Worm (Caenorhabditis elegans) whole organism, L2 larva: Measurements from ENCODE around the gene efhd-1.

Experiments used
- C34F6.9 ChIP-seq: fragments of 150-350 bp; optimal IDR thresholded peaks from 2 replicates; lab custom pipeline; 2014; ENCODE audit warnings: missing biosample characterization, missing genetic modification characterization
- F13H6.1 ChIP-seq: sonication (generic microtip); optimal IDR thresholded peaks from 2 replicates; lab custom pipeline; 2016; ENCODE audit warnings: missing genetic modification characterization, missing compliant biosample characterization
- R02D3.7 ChIP-seq: fragments of 150-350 bp; optimal IDR thresholded peaks from 2 replicates; lab custom pipeline; 2014; ENCODE audit warnings: missing biosample characterization, missing genetic modification characterization
- Y55F3AM.14 ChIP-seq: fragments of 200-800 bp; sonication (Bioruptor generic); optimal IDR thresholded peaks from 2 replicates; lab custom pipeline; 2018; ENCODE audit warnings: mild to moderate bottlenecking, missing genetic modification characterization, missing compliant biosample characterization
- alr-1 ChIP-seq: fragments of 150-350 bp; optimal IDR thresholded peaks from 2 replicates; lab custom pipeline; 2014; ENCODE audit warnings: missing biosample characterization, missing genetic modification characterization
- ama-1 ChIP-seq: fragments of 150-350 bp; optimal IDR thresholded peaks from 2 replicates; lab custom pipeline; 2018; ENCODE audit warnings: inconsistent platforms
- crh-2 ChIP-seq: sonication (generic microtip); optimal IDR thresholded peaks from 2 replicates; lab custom pipeline; 2017; ENCODE audit warnings: missing biosample characterization, missing genetic modification characterization
- dmd-4 ChIP-seq: sonication (generic microtip); optimal IDR thresholded peaks from 2 replicates; lab custom pipeline; 2017; ENCODE audit warnings: missing biosample characterization, missing genetic modification characterization
- egl-27 ChIP-seq: sonication (generic microtip); optimal IDR thresholded peaks from 3 replicates; lab custom pipeline; 2017; ENCODE audit warnings: missing biosample characterization, missing genetic modification reagents, missing genetic modification characterization
- elt-1 ChIP-seq: fragments of 150-350 bp; optimal IDR thresholded peaks from 2 replicates; lab custom pipeline; 2014; ENCODE audit warnings: missing biosample characterization, missing genetic modification characterization
- fos-1 ChIP-seq: fragments of 150-350 bp; optimal IDR thresholded peaks from 2 replicates; lab custom pipeline; 2014; ENCODE audit warnings: missing biosample characterization, missing genetic modification characterization
- gmeb-1 ChIP-seq: fragments of 150-350 bp; optimal IDR thresholded peaks from 2 replicates; lab custom pipeline; 2014; ENCODE audit warnings: missing biosample characterization, missing genetic modification characterization
- lin-11 ChIP-seq: fragments of 150-350 bp; sonication (generic microtip); optimal IDR thresholded peaks from 2 replicates; lab custom pipeline; 2014; ENCODE audit warnings: missing biosample characterization, missing genetic modification characterization, inconsistent platforms, mixed read lengths
- lin-13 ChIP-seq: fragments of 150-350 bp; optimal IDR thresholded peaks from 2 replicates; lab custom pipeline; 2014; ENCODE audit warnings: missing biosample characterization, missing genetic modification reagents, missing genetic modification characterization
- lsy-2 ChIP-seq, 2 experiments: fragments of 150-350 bp in 1 of 2; sonication (generic microtip) in 1 of 2; optimal IDR thresholded peaks; 2 replicates each; lab custom pipeline; 2014 to 2017; ENCODE audit warnings: missing biosample characterization in 2 of 2, missing genetic modification characterization in 2 of 2
- mbf-1 ChIP-seq: sonication (generic microtip); optimal IDR thresholded peaks from 2 replicates; lab custom pipeline; 2017; ENCODE audit warnings: missing biosample characterization, missing genetic modification characterization
- mdl-1 ChIP-seq, 2 experiments: fragments of 150-350 bp in 1 of 2; sonication (generic microtip) in 1 of 2; optimal IDR thresholded peaks; 2 replicates each; lab custom pipeline; 2017; ENCODE audit warnings: missing biosample characterization in 2 of 2, missing genetic modification characterization in 2 of 2
- nhr-10 ChIP-seq: sonication (generic microtip); optimal IDR thresholded peaks from 2 replicates; lab custom pipeline; 2017; ENCODE audit warnings: missing biosample characterization, missing genetic modification characterization
- nhr-11 ChIP-seq: fragments of 150-350 bp; optimal IDR thresholded peaks from 2 replicates; lab custom pipeline; 2014; ENCODE audit warnings: missing biosample characterization, missing genetic modification characterization
- nhr-129 ChIP-seq: fragments of 150-350 bp; optimal IDR thresholded peaks from 2 replicates; lab custom pipeline; 2014; ENCODE audit warnings: missing biosample characterization, missing genetic modification characterization
- nhr-21 ChIP-seq: fragments of 150-350 bp; optimal IDR thresholded peaks from 2 replicates; lab custom pipeline; 2014; ENCODE audit warnings: missing biosample characterization, missing genetic modification characterization
- nhr-237 ChIP-seq: fragments of 150-350 bp; optimal IDR thresholded peaks from 2 replicates; lab custom pipeline; 2014; ENCODE audit warnings: missing biosample characterization, missing genetic modification characterization
- nhr-25 ChIP-seq: fragments of 150-350 bp; sonication (generic microtip); optimal IDR thresholded peaks from 3 replicates; lab custom pipeline; 2014; ENCODE audit warnings: missing biosample characterization, missing genetic modification characterization
- nhr-6 ChIP-seq: fragments of 150-350 bp; optimal IDR thresholded peaks from 2 replicates; lab custom pipeline; 2014; ENCODE audit warnings: missing biosample characterization, missing genetic modification characterization
- nhr-77 ChIP-seq: fragments of 150-350 bp; optimal IDR thresholded peaks from 2 replicates; lab custom pipeline; 2014; ENCODE audit warnings: missing biosample characterization, missing genetic modification characterization
- peb-1 ChIP-seq: fragments of 150-350 bp; optimal IDR thresholded peaks from 2 replicates; lab custom pipeline; 2014; ENCODE audit warnings: missing biosample characterization, missing genetic modification characterization
- sem-4 ChIP-seq: fragments of 150-350 bp; optimal IDR thresholded peaks from 2 replicates; lab custom pipeline; 2014; ENCODE audit warnings: missing biosample characterization, missing genetic modification reagents, missing genetic modification characterization
- skn-1 ChIP-seq: sonication (generic microtip); optimal IDR thresholded peaks from 2 replicates; lab custom pipeline; 2017; ENCODE audit warnings: missing biosample characterization, missing genetic modification characterization
- sma-3 ChIP-seq: sonication (generic microtip); optimal IDR thresholded peaks from 2 replicates; lab custom pipeline; 2016; ENCODE audit warnings: missing genetic modification reagents, missing genetic modification characterization, missing compliant biosample characterization
- sma-9 ChIP-seq, 2 experiments: fragments of 150-350 bp in 1 of 2; sonication (generic microtip) in 1 of 2; optimal IDR thresholded peaks; 2 replicates each; lab custom pipeline; 2014 to 2016; ENCODE audit warnings: missing genetic modification characterization in 2 of 2, mild to moderate bottlenecking in 1 of 2, missing biosample characterization in 1 of 2, missing compliant biosample characterization in 1 of 2, missing genetic modification reagents in 1 of 2, moderate library complexity in 1 of 2
- snpc-4 ChIP-seq: fragments of 150-350 bp; optimal IDR thresholded peaks from 2 replicates; lab custom pipeline; 2014; ENCODE audit warnings: missing biosample characterization, missing genetic modification characterization
- unc-55 ChIP-seq: fragments of 150-350 bp; sonication (generic microtip); optimal IDR thresholded peaks from 3 replicates; lab custom pipeline; 2014; ENCODE audit warnings: missing biosample characterization, missing genetic modification reagents, missing genetic modification characterization
- unc-62 ChIP-seq: fragments of 150-350 bp; optimal IDR thresholded peaks from 2 replicates; lab custom pipeline; 2014; ENCODE audit warnings: missing biosample characterization, missing genetic modification reagents, missing genetic modification characterization
- ztf-1 ChIP-seq: fragments of 200-800 bp; sonication (Bioruptor generic); conservative IDR thresholded peaks from 2 replicates; pipeline ENCODE4 v1.3.6; 2022; ENCODE audit warnings: missing genetic modification characterization, missing compliant biosample characterization
- ztf-11 ChIP-seq: sonication (generic microtip); optimal IDR thresholded peaks from 2 replicates; lab custom pipeline; 2017; ENCODE audit warnings: missing biosample characterization, missing genetic modification characterization

Gene efhd-1

DNA sequence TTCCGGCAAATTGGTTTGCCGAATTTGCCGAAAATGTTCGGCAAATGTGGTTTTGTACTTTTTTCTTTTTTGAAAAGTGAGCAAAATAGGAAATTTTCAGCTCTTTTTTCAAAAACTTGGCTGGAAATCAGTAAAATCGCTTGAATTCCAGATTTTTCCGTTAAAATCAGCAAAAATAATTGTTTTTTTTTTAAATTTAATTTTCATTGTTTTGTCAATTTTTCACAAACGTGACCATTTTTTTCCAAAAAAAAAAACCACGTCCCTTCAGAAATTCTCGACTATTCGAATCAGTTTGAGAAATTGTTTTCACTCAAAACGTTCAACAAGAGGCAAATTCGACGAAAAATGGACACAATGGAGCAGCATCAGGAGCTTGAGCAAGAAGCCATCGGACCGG is 41.1 kb upstream of the efhd-1 start, which contains the start of gene K09E4.1:
Gene K09E4.1, plus strand, starts transcription at position 301 of the 400 bp plus-strand sequence.
- TF ChIP-seq sma-9 (GFP tag; optimal IDR thresholded peaks at IDR 0.05; lab: Kevin White, UChicago) (no peak), sma-9 (tag; optimal IDR thresholded peaks at IDR 0.05; lab: Kevin White, UChicago) (no peak), skn-1 (tag; lab: Kevin White, UChicago) (no peak)

DNA sequence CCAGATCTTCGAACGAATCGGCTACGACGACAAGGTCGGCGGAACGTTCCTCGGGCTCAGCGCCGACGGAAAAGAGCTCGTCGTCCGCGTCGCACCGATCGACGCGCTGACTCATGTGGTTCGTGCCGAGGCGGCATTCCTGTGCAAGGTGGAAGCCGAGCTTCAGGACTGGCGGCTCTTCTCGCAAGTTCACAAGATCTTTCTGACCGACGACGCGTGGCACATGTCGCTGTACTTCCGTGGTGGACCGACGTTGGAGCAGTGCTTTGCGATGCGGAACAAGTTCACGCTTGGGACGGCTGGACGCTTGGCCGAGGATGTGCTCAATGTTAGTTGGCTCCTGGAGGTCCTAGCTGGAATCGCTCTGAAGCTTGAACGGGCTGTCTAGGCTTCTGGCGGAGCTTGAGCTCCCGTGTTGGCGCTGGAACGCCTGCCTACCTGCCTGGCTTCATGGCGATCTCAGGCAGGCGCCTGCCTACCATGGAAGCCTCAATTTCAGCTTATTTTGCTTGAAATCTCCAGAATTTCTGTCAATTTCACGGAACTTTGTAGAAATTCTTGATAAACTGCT is 39.7 kb upstream of the efhd-1 start:
- TF ChIP-seq egl-27 (tag; lab: Kevin White, UChicago) (no peak), mbf-1 (tag; lab: Kevin White, UChicago) (no peak), ztf-1 (GFP tag; lab: Robert Waterston, UW) (no peak), dmd-4 (tag; lab: Kevin White, UChicago) (no peak), gmeb-1 (tag; lab: Kevin White, UChicago) (no peak), R02D3.7 (tag; lab: Kevin White, UChicago) (no peak), elt-1 (tag; lab: Kevin White, UChicago) (no peak), fos-1 (tag; lab: Kevin White, UChicago) (no peak), ama-1 (lab: Kevin White, UChicago) (no peak), ztf-11 (tag; lab: Kevin White, UChicago) (no peak), peb-1 (tag; lab: Kevin White, UChicago) (no peak), alr-1 (tag; lab: Kevin White, UChicago) (no peak), nhr-10 (no peak), C34F6.9 (tag; lab: Kevin White, UChicago) (no peak), sem-4 (tag; lab: Kevin White, UChicago) (no peak), nhr-129 (tag; lab: Kevin White, UChicago) (no peak), nhr-237 (no peak), mdl-1 (tag; optimal IDR thresholded peaks at IDR 0.05; lab: Kevin White, UChicago) (no peak), unc-62 (no peak), lin-13 (GFP tag; lab: Kevin White, UChicago) (no peak)

ce11 chrII:14142098-14142554 is 36.5 kb upstream of the efhd-1 start, which contains the start of gene cacn-1:
Gene cacn-1, minus strand, starts transcription at chrII:14142148.
- peak; percentile 2 for TF ChIP-seq nhr-129 (tag; lab: Kevin White, UChicago)
- TF ChIP-seq F13H6.1 (tag; lab: Kevin White, UChicago) = peak; percentile 24
- TF ChIP-seq lin-13 (GFP tag; lab: Kevin White, UChicago) = peak; percentile 3
- peak; percentile 42 for TF ChIP-seq unc-55 (GFP tag; lab: Kevin White, UChicago)
- TF ChIP-seq lsy-2 (tag; optimal IDR thresholded peaks at IDR 0.05; lab: Kevin White, UChicago) = peak; percentile 27 to 64
- TF ChIP-seq crh-2 (tag; lab: Kevin White, UChicago) = peak; percentile 25
- peak; percentile 65 for TF ChIP-seq sma-3 (GFP tag; lab: Kevin White, UChicago)
- peak; percentile 35 for TF ChIP-seq gmeb-1 (tag; lab: Kevin White, UChicago)

ce11 chrII:14143838-14144268 is 34.8 kb upstream of the efhd-1 start, which contains the start of gene W03H9.2:
Gene W03H9.2, minus strand, starts transcription at chrII:14143869.
- TF ChIP-seq nhr-77 (peak; percentile 53), ztf-11 (tag; lab: Kevin White, UChicago) (no peak), lsy-2 (tag; optimal IDR thresholded peaks at IDR 0.05; lab: Kevin White, UChicago) (peak; percentile 63 to 83), lin-11 (tag; lab: Kevin White, UChicago) (no peak), nhr-21 (tag; lab: Kevin White, UChicago) (peak; percentile 8), gmeb-1 (tag; lab: Kevin White, UChicago) (peak; percentile 69), unc-55 (GFP tag; lab: Kevin White, UChicago) (peak; percentile 70), sem-4 (tag; lab: Kevin White, UChicago) (no peak), F13H6.1 (tag; lab: Kevin White, UChicago) (peak; percentile 69), nhr-237 (peak; percentile 45), nhr-11 (tag; lab: Kevin White, UChicago) (no peak), nhr-10 (no peak), sma-9 (GFP tag; optimal IDR thresholded peaks at IDR 0.05; lab: Kevin White, UChicago) (peak; percentile 77), sma-9 (tag; optimal IDR thresholded peaks at IDR 0.05; lab: Kevin White, UChicago) (no peak), mbf-1 (tag; lab: Kevin White, UChicago) (no peak), nhr-25 (tag; lab: Kevin White, UChicago) (peak; percentile 20), C34F6.9 (tag; lab: Kevin White, UChicago) (peak; percentile 60), nhr-6 (tag; lab: Kevin White, UChicago) (peak; percentile 12), sma-3 (GFP tag; lab: Kevin White, UChicago) (peak; percentile 87), snpc-4 (tag; lab: Kevin White, UChicago) (no peak), lin-13 (GFP tag; lab: Kevin White, UChicago) (no peak), nhr-129 (tag; lab: Kevin White, UChicago) (peak; percentile 58), crh-2 (tag; lab: Kevin White, UChicago) (peak; percentile 34), Y55F3AM.14 (GFP tag; lab: Kevin White, UChicago) (peak; percentile 61), ztf-1 (GFP tag; lab: Robert Waterston, UW) (no peak)
